Worm (Caenorhabditis elegans) whole organism, midembryonic: ENCODE results near the gene mrpl-55.

Experiments used
- T22C8.4 ChIP-seq: fragments of 200-800 bp; sonication (Bioruptor generic); IDR thresholded peaks from 2 replicates; pipeline ENCODE4 v1.3.6; 2022; ENCODE audit warnings: missing genetic modification characterization, missing compliant biosample characterization
- klf-2 ChIP-seq: fragments of 200-800 bp; sonication (Bioruptor generic); conservative IDR thresholded peaks from 2 replicates; pipeline ENCODE4 v1.3.6; 2022; ENCODE audit warnings: missing genetic modification reagents, missing genetic modification characterization, missing compliant biosample characterization
- med-1 ChIP-seq: sonication (generic microtip); optimal IDR thresholded peaks from 2 replicates; lab custom pipeline; 2017; ENCODE audit warnings: missing genetic modification characterization, mild to moderate bottlenecking, missing compliant biosample characterization, antibody characterized with exemption, missing genetic modification reagents; ENCODE audit not compliant: insufficient read depth
- tab-1 ChIP-seq: fragments of 200-800 bp; sonication (Bioruptor generic); IDR thresholded peaks from 2 replicates; pipeline ENCODE4 v1.3.6; 2022; ENCODE audit warnings: missing genetic modification characterization, missing compliant biosample characterization
- ztf-23 ChIP-seq: fragments of 200-800 bp; sonication (Bioruptor generic); IDR thresholded peaks from 2 replicates; pipeline ENCODE4 v1.3.6; 2022; ENCODE audit warnings: missing genetic modification reagents, missing genetic modification characterization, missing compliant biosample characterization

ce11 chrIV:462050-462449 is 18.3 kb downstream of the mrpl-55 start:
- no peak for TF ChIP-seq T22C8.4 (GFP tag; lab: Robert Waterston, UW)
- TF ChIP-seq klf-2, result no peak
- 0 out of 2 replicates have a peak, but pooled peaks have one; percentile 67 for TF ChIP-seq tab-1
- TF ChIP-seq ztf-23 (GFP tag; lab: Robert Waterston, UW), result no peak
- TF ChIP-seq med-1 (GFP tag; lab: Kevin White, UChicago), result no peak
